Worm (Caenorhabditis elegans) whole organism, L4 larva: ENCODE results near the gene W07A12.4.
A peak's percentile ranks its signal among the peaks of the same experiment; 100 is the strongest.

ENCODE experiments used
- F49E8.2 ChIP-seq: sonication (generic microtip); optimal IDR thresholded peaks from 2 replicates; lab custom pipeline; 2016; ENCODE audit warnings: missing compliant biosample characterization, mild to moderate bottlenecking, missing genetic modification characterization, borderline replicate concordance
- T26A8.4 ChIP-seq: fragments of 200-800 bp; sonication (Bioruptor generic); IDR thresholded peaks from 2 replicates; pipeline ENCODE4 v1.3.6; 2022; ENCODE audit warnings: missing genetic modification characterization, missing compliant biosample characterization
- Y48G9A.11 ChIP-seq: fragments of 200-800 bp; sonication (Bioruptor generic); IDR thresholded peaks from 2 replicates; pipeline ENCODE4 v1.3.6; 2022; ENCODE audit warnings: missing genetic modification reagents, missing genetic modification characterization, missing compliant biosample characterization
- aha-1 ChIP-seq: fragments of 150-350 bp; peaks from one replicate; lab custom pipeline; 2014; ENCODE audit warnings: missing biosample characterization, missing genetic modification characterization
- ceh-20 ChIP-seq: fragments of 200-800 bp; sonication (Bioruptor generic); IDR thresholded peaks from 2 replicates; pipeline ENCODE4 v1.3.6; 2022; ENCODE audit warnings: missing genetic modification reagents, missing genetic modification characterization, missing compliant biosample characterization
- ceh-28 ChIP-seq: fragments of 150-350 bp; optimal IDR thresholded peaks from 2 replicates; lab custom pipeline; 2014; ENCODE audit warnings: missing biosample characterization, missing genetic modification reagents, missing genetic modification characterization
- dmd-8 ChIP-seq: fragments of 200-800 bp; sonication (Bioruptor generic); IDR thresholded peaks from 2 replicates; pipeline ENCODE4 v1.3.6; 2022; ENCODE audit warnings: missing genetic modification characterization, missing compliant biosample characterization
- dmd-9 ChIP-seq: fragments of 200-800 bp; sonication (Bioruptor generic); IDR thresholded peaks from 2 replicates; pipeline ENCODE4 v1.3.6; 2022; ENCODE audit warnings: missing genetic modification reagents, missing genetic modification characterization, missing compliant biosample characterization
- dpl-1 ChIP-seq: fragments of 150-350 bp; optimal IDR thresholded peaks from 2 replicates; lab custom pipeline; 2014; ENCODE audit warnings: missing biosample characterization, missing genetic modification reagents, missing genetic modification characterization
- duxl-1 ChIP-seq: sonication (generic microtip); optimal IDR thresholded peaks from 2 replicates; lab custom pipeline; 2016; ENCODE audit warnings: mild to moderate bottlenecking, missing genetic modification characterization, moderate library complexity, missing compliant biosample characterization; ENCODE audit not compliant: poor library complexity
- fkh-10 ChIP-seq: fragments of 150-350 bp; optimal IDR thresholded peaks from 2 replicates; lab custom pipeline; 2014; ENCODE audit warnings: missing biosample characterization, missing genetic modification reagents, missing genetic modification characterization
- fos-1 ChIP-seq: fragments of 150-350 bp; optimal IDR thresholded peaks from 2 replicates; lab custom pipeline; 2014; ENCODE audit warnings: missing biosample characterization, missing genetic modification characterization
- hif-1 ChIP-seq, 2 experiments: sonication (generic microtip); optimal IDR thresholded peaks; 2 replicates each; lab custom pipeline; 2016 to 2017; ENCODE audit warnings: missing compliant biosample characterization in 2 of 2, missing genetic modification characterization in 2 of 2, missing genetic modification reagents in 2 of 2, missing genotype in 2 of 2, mild to moderate bottlenecking in 1 of 2
- hlh-30 ChIP-seq: sonication (generic microtip); optimal IDR thresholded peaks from 2 replicates; lab custom pipeline; 2017; ENCODE audit warnings: antibody characterized with exemption, mild to moderate bottlenecking, missing genetic modification characterization, missing compliant biosample characterization; ENCODE audit not compliant: insufficient read depth
- hmg-1.1 ChIP-seq: fragments of 200-800 bp; sonication (Bioruptor generic); IDR thresholded peaks from 2 replicates; pipeline ENCODE4 v1.3.6; 2022; ENCODE audit warnings: missing genetic modification reagents, missing genetic modification characterization, missing compliant biosample characterization
- jun-1 ChIP-seq: fragments of 150-350 bp; optimal IDR thresholded peaks from 2 replicates; lab custom pipeline; 2014; ENCODE audit warnings: missing biosample characterization, missing genetic modification reagents, missing genetic modification characterization
- lin-1 ChIP-seq: fragments of 200-800 bp; sonication (Bioruptor generic); IDR thresholded peaks from 2 replicates; pipeline ENCODE4 v1.3.6; 2022; ENCODE audit warnings: missing genetic modification reagents, missing genetic modification characterization, missing compliant biosample characterization
- lin-13 ChIP-seq: fragments of 150-350 bp; optimal IDR thresholded peaks from 2 replicates; lab custom pipeline; 2014; ENCODE audit warnings: missing biosample characterization, missing genetic modification reagents, missing genetic modification characterization
- lin-29 ChIP-seq: fragments of 200-800 bp; sonication (Bioruptor generic); IDR thresholded peaks from 2 replicates; pipeline ENCODE4 v1.3.6; 2022; ENCODE audit warnings: missing genetic modification reagents, missing genetic modification characterization, missing compliant biosample characterization
- lin-38 ChIP-seq: fragments of 200-800 bp; sonication (Bioruptor generic); IDR thresholded peaks from 2 replicates; pipeline ENCODE4 v1.3.6; 2022; ENCODE audit warnings: missing genetic modification reagents, missing genetic modification characterization, missing compliant biosample characterization
- lir-3 ChIP-seq: sonication (generic microtip); optimal IDR thresholded peaks from 2 replicates; lab custom pipeline; 2016; ENCODE audit warnings: mild to moderate bottlenecking, missing genetic modification characterization, missing compliant biosample characterization
- madf-5 ChIP-seq, 2 experiments: fragments of 200-800 bp; sonication (Bioruptor generic); IDR thresholded peaks; 2 replicates each; pipeline ENCODE4 v1.3.6; 2022; ENCODE audit warnings: missing compliant biosample characterization in 2 of 2, missing genetic modification characterization in 2 of 2
- madf-9 ChIP-seq: fragments of 200-800 bp; sonication (Bioruptor generic); conservative IDR thresholded peaks from 2 replicates; pipeline ENCODE4 v1.3.6; 2022; ENCODE audit warnings: missing genetic modification reagents, missing genetic modification characterization, missing compliant biosample characterization
- mep-1 ChIP-seq: fragments of 150-350 bp; sonication (generic microtip); optimal IDR thresholded peaks from 3 replicates; lab custom pipeline; 2014; ENCODE audit warnings: missing biosample characterization, missing genetic modification characterization
- mxl-3 ChIP-seq: fragments of 200-800 bp; sonication (Bioruptor generic); optimal IDR thresholded peaks from 2 replicates; lab custom pipeline; 2018; ENCODE audit warnings: mild to moderate bottlenecking, missing genetic modification characterization, missing compliant biosample characterization
- nhr-111 ChIP-seq: fragments of 200-800 bp; sonication (Bioruptor generic); optimal IDR thresholded peaks from 2 replicates; lab custom pipeline; 2018; ENCODE audit warnings: mild to moderate bottlenecking, missing genetic modification characterization, missing compliant biosample characterization
- nhr-25 ChIP-seq: sonication (generic microtip); optimal IDR thresholded peaks from 2 replicates; lab custom pipeline; 2017; ENCODE audit warnings: missing genetic modification characterization, mild to moderate bottlenecking, missing compliant biosample characterization, antibody characterized with exemption, moderate library complexity, borderline replicate concordance; ENCODE audit not compliant: insufficient read depth
- nhr-41 ChIP-seq: fragments of 200-800 bp; sonication (Bioruptor generic); IDR thresholded peaks from 2 replicates; pipeline ENCODE4 v1.3.6; 2022; ENCODE audit warnings: missing genetic modification reagents, missing genetic modification characterization, missing compliant biosample characterization
- nhr-42 ChIP-seq: fragments of 200-800 bp; sonication (Bioruptor generic); IDR thresholded peaks from 2 replicates; pipeline ENCODE4 v1.3.6; 2022; ENCODE audit warnings: missing genetic modification characterization, missing compliant biosample characterization
- nhr-6 ChIP-seq: fragments of 150-350 bp; optimal IDR thresholded peaks from 2 replicates; lab custom pipeline; 2014; ENCODE audit warnings: missing biosample characterization, missing genetic modification characterization
- nhr-76 ChIP-seq: fragments of 150-350 bp; optimal IDR thresholded peaks from 2 replicates; lab custom pipeline; 2014; ENCODE audit warnings: missing biosample characterization, missing genetic modification characterization
- php-3 ChIP-seq: fragments of 200-800 bp; sonication (Bioruptor generic); IDR thresholded peaks from 2 replicates; pipeline ENCODE4 v1.3.6; 2022; ENCODE audit warnings: missing genetic modification reagents, missing genetic modification characterization, missing compliant biosample characterization
- pqm-1 ChIP-seq: sonication (generic microtip); optimal IDR thresholded peaks from 2 replicates; lab custom pipeline; 2017; ENCODE audit warnings: missing biosample characterization, missing genetic modification characterization
- snpc-4 ChIP-seq: fragments of 150-350 bp; optimal IDR thresholded peaks from 2 replicates; lab custom pipeline; 2014; ENCODE audit warnings: missing biosample characterization, missing genetic modification characterization
- spr-1 ChIP-seq: sonication (generic microtip); optimal IDR thresholded peaks from 2 replicates; lab custom pipeline; 2016; ENCODE audit warnings: mild to moderate bottlenecking, missing genetic modification characterization, missing compliant biosample characterization
- tag-97 ChIP-seq: fragments of 200-800 bp; sonication (Bioruptor generic); IDR thresholded peaks from 2 replicates; pipeline ENCODE4 v1.3.6; 2022; ENCODE audit warnings: missing genetic modification characterization, missing compliant biosample characterization
- tra-1 ChIP-seq: fragments of 200-800 bp; sonication (Bioruptor generic); IDR thresholded peaks from 2 replicates; pipeline ENCODE4 v1.3.6; 2022; ENCODE audit warnings: missing genetic modification reagents, missing genetic modification characterization, missing compliant biosample characterization
- unc-130 ChIP-seq: sonication (generic microtip); optimal IDR thresholded peaks from 2 replicates; lab custom pipeline; 2016; ENCODE audit warnings: missing genetic modification reagents, missing genetic modification characterization, missing compliant biosample characterization
- unc-39 ChIP-seq: sonication (generic microtip); optimal IDR thresholded peaks from 2 replicates; lab custom pipeline; 2017; ENCODE audit warnings: missing biosample characterization, missing genetic modification characterization
- unc-62 ChIP-seq, 3 experiments: fragments of 150-350 bp in 1 of 3; sonication (generic microtip); optimal IDR thresholded peaks in 2 of 3; peaks in 1 of 3; 1 replicate in 1 of 3; 2 replicates in 2 of 3; lab custom pipeline; 2014 to 2017; ENCODE audit warnings: missing biosample characterization in 3 of 3, missing genetic modification characterization in 3 of 3, missing genetic modification reagents in 3 of 3, missing genotype in 1 of 3
- vab-7 ChIP-seq: fragments of 200-800 bp; sonication (Bioruptor generic); IDR thresholded peaks from 2 replicates; pipeline ENCODE4 v1.3.6; 2022; ENCODE audit warnings: missing genetic modification reagents, missing genetic modification characterization, missing compliant biosample characterization
- zfp-2 ChIP-seq: sonication (generic microtip); optimal IDR thresholded peaks from 2 replicates; lab custom pipeline; 2016; ENCODE audit warnings: mild to moderate bottlenecking, missing genetic modification characterization, missing compliant biosample characterization
- ztf-11 ChIP-seq: fragments of 150-350 bp; optimal IDR thresholded peaks from 2 replicates; lab custom pipeline; 2014; ENCODE audit warnings: missing biosample characterization, missing genetic modification characterization
- ztf-7 ChIP-seq: fragments of 150-350 bp; optimal IDR thresholded peaks from 2 replicates; lab custom pipeline; 2014; ENCODE audit warnings: missing biosample characterization, missing genetic modification characterization

W07A12.4 gene

ce11 chrII:9148079-9148478, 2.0 kb downstream of the W07A12.4 start (continued):
- TF ChIP-seq spr-1 (tag; lab: Kevin White, UChicago): no peak

- TF ChIP-seq fkh-10 (GFP tag; lab: Kevin White, UChicago) (no peak), unc-130 (GFP tag; lab: Kevin White, UChicago) (no peak), nhr-42 (GFP tag; lab: Robert Waterston, UW) (no peak), duxl-1 (tag; lab: Kevin White, UChicago) (no peak), ztf-11 (tag; lab: Kevin White, UChicago) (no peak), nhr-25 (tag; lab: Kevin White, UChicago) (no peak), nhr-6 (tag; lab: Kevin White, UChicago) (no peak), lin-38 (GFP tag; lab: Robert Waterston, UW) (no peak), lin-13 (GFP tag; lab: Kevin White, UChicago) (no peak), T26A8.4 (GFP tag; lab: Robert Waterston, UW) (no peak), madf-9 (GFP tag; lab: Robert Waterston, UW) (no peak), nhr-41 (GFP tag; lab: Robert Waterston, UW) (no peak), hlh-30 (tag; lab: Kevin White, UChicago) (no peak), dmd-9 (GFP tag; lab: Robert Waterston, UW) (no peak)
Observed at ce11 chrII:9152231-9152630, 6.2 kb downstream of the W07A12.4 start, which contains the start of gene col-78. Gene col-78, plus strand, starts transcription at chrII:9152531.

ce11 chrII:9154339-9154738, 8.3 kb downstream of the W07A12.4 start:
- TF ChIP-seq hif-1 (tag; optimal IDR thresholded peaks at IDR 0.05; lab: Kevin White, UChicago) (peak; percentile 87 to 89), aha-1 (tag; lab: Kevin White, UChicago) (peak; percentile 96), nhr-76 (tag; lab: Kevin White, UChicago) (no peak), fos-1 (tag; lab: Kevin White, UChicago) (no peak)
- TF ChIP-seq, all 104 proteins: peak for 2

- TF ChIP-seq tra-1 (no peak), Y48G9A.11 (no peak), lin-1 (GFP tag; lab: Robert Waterston, UW) (no peak), jun-1 (no peak), ztf-7 (no peak), nhr-111 (GFP tag; lab: Kevin White, UChicago) (no peak), lin-29 (no peak), hmg-1.1 (GFP tag; lab: Robert Waterston, UW) (no peak), snpc-4 (tag; lab: Kevin White, UChicago) (no peak), F49E8.2 (tag; lab: Kevin White, UChicago) (no peak), zfp-2 (tag; lab: Kevin White, UChicago) (no peak), mxl-3 (no peak), dmd-8 (GFP tag; lab: Robert Waterston, UW) (no peak), ceh-28 (tag; lab: Kevin White, UChicago) (no peak), nhr-25 (tag; lab: Kevin White, UChicago) (no peak), lin-13 (GFP tag; lab: Kevin White, UChicago) (no peak), aha-1 (tag; lab: Kevin White, UChicago) (peak; percentile 63), mep-1 (no peak), dpl-1 (no peak), nhr-42 (GFP tag; lab: Robert Waterston, UW) (no peak), unc-39 (no peak), vab-7 (GFP tag; lab: Robert Waterston, UW) (no peak), lir-3 (tag; lab: Kevin White, UChicago) (no peak), fkh-10 (GFP tag; lab: Kevin White, UChicago) (no peak), nhr-6 (tag; lab: Kevin White, UChicago) (no peak), madf-5 (GFP tag; IDR thresholded peaks at IDR 0.05; lab: Robert Waterston, UW) (no peak), tag-97 (GFP tag; lab: Robert Waterston, UW) (no peak), pqm-1 (tag; lab: Kevin White, UChicago) (no peak), php-3 (no peak), ceh-20 (GFP tag; lab: Robert Waterston, UW) (no peak), unc-62 (GFP tag; optimal IDR thresholded peaks at IDR 0.05 in 1 of 2; lab: Kevin White, UChicago) (no peak), unc-62 (tag; optimal IDR thresholded peaks at IDR 0.05; lab: Kevin White, UChicago) (no peak), spr-1 (tag; lab: Kevin White, UChicago) (no peak), lin-38 (GFP tag; lab: Robert Waterston, UW) (no peak)
Observed at ce11 chrII:9156277-9156676, 10.2 kb downstream of the W07A12.4 start.
